Worm (Caenorhabditis elegans): ENCODE data around the gene F02E8.4.

- TF ChIP-seq ama-1 (optimal IDR thresholded peaks at IDR 0.05) (no peak), ets-7 (tag; optimal IDR thresholded peaks at IDR 0.05) (no peak), aly-1 (tag; optimal IDR thresholded peaks at IDR 0.05) (no peak), flt-1 (GFP tag; IDR thresholded peaks at IDR 0.05) (no peak), hmbx-1 (tag; optimal IDR thresholded peaks at IDR 0.05) (no peak), pes-1 (GFP tag; IDR thresholded peaks at IDR 0.05) (no peak), ceh-36 (tag; optimal IDR thresholded peaks at IDR 0.05) (no peak), hmg-4 (GFP tag; optimal IDR thresholded peaks at IDR 0.05) (no peak), tbx-11 (GFP tag; IDR thresholded peaks at IDR 0.05) (no peak), sea-1 (GFP tag; conservative IDR thresholded peaks at IDR 0.05) (no peak), tra-4 (tag; optimal IDR thresholded peaks at IDR 0.05) (no peak), scrt-1 (GFP tag; IDR thresholded peaks at IDR 0.05) (no peak)
Observed at ce11 chrX:4484072-4484471, 30.2 kb downstream of the F02E8.4 start.

Data from whole organism, early embryonic.